Worm (Caenorhabditis elegans): ENCODE results near the gene str-233.

DNA sequence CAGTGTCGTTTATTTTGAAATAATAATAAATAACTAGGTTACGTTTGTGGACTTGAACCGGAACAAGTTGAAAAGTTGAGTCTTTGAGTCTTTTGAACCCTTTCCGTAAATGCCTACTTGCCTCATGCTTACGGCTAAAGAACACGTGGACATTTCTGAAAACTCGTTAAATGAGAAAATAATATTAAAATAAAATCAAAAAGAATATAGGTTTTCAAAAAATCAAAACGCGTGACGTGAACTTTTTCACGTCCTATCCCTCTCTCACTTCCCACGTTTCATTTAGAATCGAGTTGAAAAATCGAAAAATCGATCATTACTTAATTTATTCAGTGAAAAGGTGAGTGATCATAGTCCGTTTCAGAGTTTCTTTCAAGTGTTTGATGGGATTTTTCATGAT is 39.7 kb upstream of the str-233 start, which contains the start of gene best-12:
- TF ChIP-seq him-1 (tag; optimal IDR thresholded peaks at IDR 0.05) (no peak), dao-5 (tag; optimal IDR thresholded peaks at IDR 0.05) (no peak)
